Worm (Caenorhabditis elegans) whole organism, L4 larva: ENCODE data around the gene Y97E10C.1.
"Not testable (repeated sequence)": the region's sequence is repeated elsewhere in the genome, so short reads cannot be mapped to it uniquely, and the experiment has no call there.

Source experiments
- ZK337.2 ChIP-seq: fragments of 200-800 bp; sonication (Bioruptor generic); IDR thresholded peaks from 2 replicates; pipeline ENCODE4 v1.3.6; 2022; ENCODE audit warnings: missing genetic modification reagents, missing genetic modification characterization, missing compliant biosample characterization
- ZK546.5 ChIP-seq, 2 experiments: sonication (generic microtip); optimal IDR thresholded peaks; 2 replicates each; lab custom pipeline; 2017; ENCODE audit warnings: missing biosample characterization in 2 of 2, missing genetic modification characterization in 2 of 2
- arid-1 ChIP-seq: fragments of 200-800 bp; sonication (Bioruptor generic); conservative IDR thresholded peaks from 2 replicates; pipeline ENCODE4 v1.3.6; 2022; ENCODE audit warnings: missing genetic modification reagents, missing genetic modification characterization, missing compliant biosample characterization
- ceh-28 ChIP-seq: fragments of 150-350 bp; optimal IDR thresholded peaks from 2 replicates; lab custom pipeline; 2014; ENCODE audit warnings: missing biosample characterization, missing genetic modification reagents, missing genetic modification characterization
- ceh-32 ChIP-seq: sonication (generic microtip); optimal IDR thresholded peaks from 2 replicates; lab custom pipeline; 2016; ENCODE audit warnings: mild to moderate bottlenecking, missing genetic modification characterization, missing compliant biosample characterization; ENCODE audit not compliant: poor library complexity
- ceh-44 ChIP-seq: fragments of 200-800 bp; sonication (Bioruptor generic); IDR thresholded peaks from 2 replicates; pipeline ENCODE4 v1.3.6; 2022; ENCODE audit warnings: missing genetic modification reagents, missing genetic modification characterization, missing compliant biosample characterization
- ces-1 ChIP-seq: fragments of 150-350 bp; sonication (generic microtip); optimal IDR thresholded peaks from 4 replicates; lab custom pipeline; 2014; ENCODE audit warnings: missing biosample characterization, missing genetic modification reagents, missing genetic modification characterization
- cey-2 ChIP-seq: sonication (generic microtip); optimal IDR thresholded peaks from 3 replicates; lab custom pipeline; 2017; ENCODE audit warnings: missing genetic modification characterization, mild to moderate bottlenecking, missing compliant biosample characterization, antibody characterized with exemption, borderline replicate concordance; ENCODE audit not compliant: insufficient read depth
- daf-16 ChIP-seq, 3 experiments: sonication (generic microtip); optimal IDR thresholded peaks; 2 replicates each; lab custom pipeline; 2016 to 2017; ENCODE audit warnings: missing genetic modification characterization in 3 of 3, missing genetic modification reagents in 3 of 3, mild to moderate bottlenecking in 2 of 3, missing compliant biosample characterization in 2 of 3, missing biosample characterization in 1 of 3, moderate library complexity in 1 of 3
- daf-19 ChIP-seq: fragments of 200-800 bp; sonication (Bioruptor generic); conservative IDR thresholded peaks from 2 replicates; pipeline ENCODE4 v1.3.6; 2022; ENCODE audit warnings: missing genetic modification characterization, missing compliant biosample characterization
- daf-8 ChIP-seq: fragments of 200-800 bp; sonication (Bioruptor generic); IDR thresholded peaks from 2 replicates; pipeline ENCODE4 v1.3.6; 2022; ENCODE audit warnings: missing genetic modification characterization, missing compliant biosample characterization
- dpl-1 ChIP-seq: fragments of 150-350 bp; optimal IDR thresholded peaks from 2 replicates; lab custom pipeline; 2014; ENCODE audit warnings: missing biosample characterization, missing genetic modification reagents, missing genetic modification characterization
- dve-1 ChIP-seq: sonication (generic microtip); optimal IDR thresholded peaks from 2 replicates; lab custom pipeline; 2017; ENCODE audit warnings: antibody characterized with exemption, mild to moderate bottlenecking, missing genetic modification characterization, missing compliant biosample characterization; ENCODE audit not compliant: insufficient read depth
- fos-1 ChIP-seq: fragments of 150-350 bp; optimal IDR thresholded peaks from 2 replicates; lab custom pipeline; 2014; ENCODE audit warnings: missing biosample characterization, missing genetic modification characterization
- hmg-1.1 ChIP-seq: fragments of 200-800 bp; sonication (Bioruptor generic); IDR thresholded peaks from 2 replicates; pipeline ENCODE4 v1.3.6; 2022; ENCODE audit warnings: missing genetic modification reagents, missing genetic modification characterization, missing compliant biosample characterization
- lin-1 ChIP-seq: fragments of 200-800 bp; sonication (Bioruptor generic); IDR thresholded peaks from 2 replicates; pipeline ENCODE4 v1.3.6; 2022; ENCODE audit warnings: missing genetic modification reagents, missing genetic modification characterization, missing compliant biosample characterization
- lin-13 ChIP-seq: fragments of 150-350 bp; optimal IDR thresholded peaks from 2 replicates; lab custom pipeline; 2014; ENCODE audit warnings: missing biosample characterization, missing genetic modification reagents, missing genetic modification characterization
- lin-29 ChIP-seq: fragments of 200-800 bp; sonication (Bioruptor generic); IDR thresholded peaks from 2 replicates; pipeline ENCODE4 v1.3.6; 2022; ENCODE audit warnings: missing genetic modification reagents, missing genetic modification characterization, missing compliant biosample characterization
- lir-3 ChIP-seq: sonication (generic microtip); optimal IDR thresholded peaks from 2 replicates; lab custom pipeline; 2016; ENCODE audit warnings: mild to moderate bottlenecking, missing genetic modification characterization, missing compliant biosample characterization
- mxl-2 ChIP-seq: fragments of 200-800 bp; sonication (Bioruptor generic); conservative IDR thresholded peaks from 2 replicates; pipeline ENCODE4 v1.3.6; 2022; ENCODE audit warnings: missing genetic modification reagents, missing genetic modification characterization, missing compliant biosample characterization
- nhr-102 ChIP-seq: sonication (generic microtip); optimal IDR thresholded peaks from 2 replicates; lab custom pipeline; 2016; ENCODE audit warnings: mild to moderate bottlenecking, missing genetic modification characterization, moderate library complexity, missing compliant biosample characterization
- nhr-11 ChIP-seq: fragments of 150-350 bp; optimal IDR thresholded peaks from 2 replicates; lab custom pipeline; 2014; ENCODE audit warnings: missing biosample characterization, missing genetic modification characterization
- nhr-237 ChIP-seq: sonication (generic microtip); optimal IDR thresholded peaks from 2 replicates; lab custom pipeline; 2017; ENCODE audit warnings: missing biosample characterization, missing genetic modification characterization
- nhr-77 ChIP-seq: fragments of 150-350 bp; optimal IDR thresholded peaks from 2 replicates; lab custom pipeline; 2014; ENCODE audit warnings: missing biosample characterization, missing genetic modification characterization
- saeg-2 ChIP-seq: fragments of 200-800 bp; sonication (Bioruptor generic); IDR thresholded peaks from 2 replicates; pipeline ENCODE4 v1.3.6; 2022; ENCODE audit warnings: missing genetic modification reagents, missing genetic modification characterization, missing compliant biosample characterization
- snpc-4 ChIP-seq: fragments of 150-350 bp; optimal IDR thresholded peaks from 2 replicates; lab custom pipeline; 2014; ENCODE audit warnings: missing biosample characterization, missing genetic modification characterization
- unc-39 ChIP-seq: sonication (generic microtip); optimal IDR thresholded peaks from 2 replicates; lab custom pipeline; 2017; ENCODE audit warnings: missing biosample characterization, missing genetic modification characterization
- unc-62 ChIP-seq, 3 experiments: fragments of 150-350 bp in 1 of 3; sonication (generic microtip); optimal IDR thresholded peaks in 2 of 3; peaks in 1 of 3; 1 replicate in 1 of 3; 2 replicates in 2 of 3; lab custom pipeline; 2014 to 2017; ENCODE audit warnings: missing biosample characterization in 3 of 3, missing genetic modification characterization in 3 of 3, missing genetic modification reagents in 3 of 3, missing genotype in 1 of 3
- ztf-11 ChIP-seq: fragments of 150-350 bp; optimal IDR thresholded peaks from 2 replicates; lab custom pipeline; 2014; ENCODE audit warnings: missing biosample characterization, missing genetic modification characterization
- ztf-7 ChIP-seq: fragments of 150-350 bp; optimal IDR thresholded peaks from 2 replicates; lab custom pipeline; 2014; ENCODE audit warnings: missing biosample characterization, missing genetic modification characterization

Gene Y97E10C.1

DNA sequence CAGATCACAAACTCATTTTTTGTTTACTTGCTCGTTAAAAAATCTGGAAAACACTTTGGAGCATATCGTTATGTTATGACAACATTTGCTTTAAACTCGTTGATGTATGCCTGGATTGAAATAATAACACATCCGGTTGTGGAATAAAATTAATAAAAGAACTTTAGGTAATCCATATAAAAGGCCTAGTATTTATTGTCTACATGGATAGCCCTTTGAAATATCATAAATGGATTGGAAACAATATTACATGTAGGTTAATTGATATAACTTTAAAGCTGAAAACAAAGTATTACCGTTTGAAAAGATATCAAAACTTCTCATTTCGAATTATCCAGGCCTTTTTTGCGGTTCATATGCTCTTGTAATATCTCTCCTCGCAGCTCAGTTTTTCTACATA is 38.0 kb upstream of the Y97E10C.1 start:
- TF ChIP-seq unc-39 (tag; lab: Kevin White, UChicago) (no peak), lin-1 (GFP tag; lab: Robert Waterston, UW) (no peak), arid-1 (GFP tag; lab: Robert Waterston, UW) (no peak), ZK546.5 (tag; optimal IDR thresholded peaks at IDR 0.05; lab: Kevin White, UChicago) (no peak), ces-1 (GFP tag; lab: Kevin White, UChicago) (no peak), nhr-237 (tag; lab: Kevin White, UChicago) (no peak), unc-62 (GFP tag; optimal IDR thresholded peaks at IDR 0.05 in 1 of 2; lab: Kevin White, UChicago) (peak in 1 of 2 experiments; percentile 90), unc-62 (tag; optimal IDR thresholded peaks at IDR 0.05; lab: Kevin White, UChicago) (no peak), dpl-1 (GFP tag; lab: Kevin White, UChicago) (no peak)
- TF ChIP-seq, all 104 proteins: peak for 1

DNA sequence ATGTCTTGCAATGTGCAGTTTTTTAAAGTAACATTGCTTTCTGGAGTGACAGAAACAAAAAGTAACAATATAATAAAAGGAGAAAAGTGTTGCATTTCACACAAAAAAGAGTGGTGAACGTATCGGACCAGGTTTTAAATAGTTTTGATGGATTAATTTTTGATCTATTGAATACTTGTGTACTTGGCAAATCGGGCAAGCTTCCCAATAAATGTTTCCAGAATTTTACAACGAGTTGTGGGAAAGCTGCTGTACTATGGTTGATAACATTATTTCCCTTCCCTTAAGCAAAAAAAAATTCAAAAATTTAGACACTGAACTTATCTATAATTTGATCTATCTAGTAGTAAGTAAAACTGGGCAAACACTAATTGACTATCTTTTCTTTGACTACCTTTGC is 35.3 kb upstream of the Y97E10C.1 start, which contains the start of gene C12D5.10:
Gene C12D5.10 (minus strand): TSS at position 101 of the 400 bp plus-strand sequence.
- TF ChIP-seq daf-16 (GFP tag; optimal IDR thresholded peaks at IDR 0.05; lab: Kevin White, UChicago) (no peak), daf-16 (tag; optimal IDR thresholded peaks at IDR 0.05; lab: Kevin White, UChicago) (no peak), ceh-44 (GFP tag; lab: Robert Waterston, UW) (no peak), ceh-32 (tag; lab: Kevin White, UChicago) (no peak), unc-39 (tag; lab: Kevin White, UChicago) (no peak)
- TF ChIP-seq, all 104 proteins: peak for 0

DNA sequence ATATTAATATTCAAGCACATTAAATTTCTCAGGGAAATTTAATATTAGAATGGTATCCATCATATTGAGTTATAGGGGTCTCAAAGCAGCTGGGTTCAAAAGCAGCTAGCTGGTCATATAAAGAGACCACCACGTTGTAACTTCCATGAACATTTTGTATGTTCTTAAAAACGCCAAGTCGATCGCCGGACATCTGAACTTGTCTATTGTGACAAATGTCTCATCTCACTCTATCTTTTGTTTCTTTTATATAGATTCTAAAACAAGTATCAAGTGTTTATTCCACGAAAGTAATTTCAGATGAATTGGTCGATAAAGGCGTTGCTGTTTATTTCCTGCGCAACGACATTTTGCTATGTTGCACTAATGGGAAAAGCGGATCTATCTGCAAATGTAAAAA is 31.8 kb upstream of the Y97E10C.1 start, which contains the start of gene ZK105.3:
Gene ZK105.3 (plus strand): TSS at position 301 of the 400 bp plus-strand sequence.
- TF ChIP-seq hmg-1.1 (GFP tag; lab: Robert Waterston, UW) = no peak
- TF ChIP-seq ZK337.2 (GFP tag; lab: Robert Waterston, UW) = no peak
- no peak for TF ChIP-seq nhr-102 (tag; lab: Kevin White, UChicago)
- no peak for TF ChIP-seq nhr-77 (tag; lab: Kevin White, UChicago)
- no peak for TF ChIP-seq daf-8 (GFP tag; lab: Robert Waterston, UW)
- TF ChIP-seq lir-3 (tag; lab: Kevin White, UChicago) = no peak
- TF ChIP-seq daf-19 = no peak
- no peak for TF ChIP-seq fos-1 (tag; lab: Kevin White, UChicago)
- TF ChIP-seq nhr-11 (tag; lab: Kevin White, UChicago) = no peak
- TF ChIP-seq ztf-11 = no peak
- no peak for TF ChIP-seq ztf-7 (tag; lab: Kevin White, UChicago)
- TF ChIP-seq saeg-2 (GFP tag; lab: Robert Waterston, UW) = no peak

DNA sequence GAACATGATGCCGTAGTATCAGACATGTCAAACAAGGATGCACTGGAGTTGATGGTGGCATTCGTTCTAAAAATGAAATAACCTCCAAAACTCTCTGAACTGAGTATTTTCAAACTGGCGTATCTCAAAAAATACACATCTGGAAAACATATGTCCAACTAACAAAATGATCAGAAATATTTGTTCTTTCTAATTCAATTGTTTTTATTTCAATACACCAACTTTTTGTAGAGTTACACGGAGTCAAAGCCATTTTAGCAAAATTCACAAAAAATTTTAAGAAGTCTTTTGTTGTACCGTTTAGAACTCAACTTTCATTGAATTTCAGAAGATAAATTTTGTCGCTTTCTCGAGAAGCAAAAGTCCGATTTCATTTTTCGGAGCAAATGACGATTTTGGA is 25.1 kb upstream of the Y97E10C.1 start, which contains the start of gene srsx-40:
Gene srsx-40 (minus strand): TSS at position 101 of the 400 bp plus-strand sequence.
- not testable (repeated sequence) for TF ChIP-seq dve-1 (tag; lab: Kevin White, UChicago); cey-2 (tag; lab: Kevin White, UChicago); ceh-28

DNA sequence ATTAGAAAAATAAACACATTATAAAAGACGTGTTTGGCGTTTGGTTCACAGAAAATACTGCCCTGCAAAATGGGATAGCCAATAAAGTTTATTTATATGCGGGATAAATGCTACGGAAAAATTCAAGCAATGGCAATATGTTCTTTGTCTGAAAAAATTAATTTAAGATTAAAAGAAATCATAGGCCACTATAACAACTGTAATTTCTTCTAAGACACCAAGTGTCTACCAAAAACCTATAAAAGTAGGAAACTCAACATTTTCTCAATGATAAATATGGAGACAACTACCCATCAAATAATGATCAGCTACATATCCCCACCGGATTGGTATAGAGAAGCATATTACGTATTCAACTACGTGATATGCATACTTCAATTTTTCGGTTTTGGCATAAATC is 23.4 kb upstream of the Y97E10C.1 start, which contains the start of gene srw-3:
Gene srw-3 (plus strand): TSS at position 301 of the 400 bp plus-strand sequence.
- TF ChIP-seq lir-3 (tag; lab: Kevin White, UChicago) = no peak
- no peak for TF ChIP-seq lin-13 (GFP tag; lab: Kevin White, UChicago)
- no peak for TF ChIP-seq ceh-32 (tag; lab: Kevin White, UChicago)
- TF ChIP-seq snpc-4 (tag; lab: Kevin White, UChicago) = no peak
- TF ChIP-seq lin-29 = no peak
- no peak for TF ChIP-seq mxl-2 (GFP tag; lab: Robert Waterston, UW)
- TF ChIP-seq unc-39 (tag; lab: Kevin White, UChicago) = no peak
